Fruit fly (Drosophila melanogaster) whole organism, embryonic: Measurements from ENCODE around the gene CG15347.

Experiments
- Ada2b ChIP-seq: fragments of 200-800 bp; sonication (Bioruptor generic); IDR thresholded peaks from 2 replicates; pipeline ENCODE4 v1.3.6; 2022; ENCODE audit warnings: missing biosample characterization, missing genetic modification characterization
- CG10959 ChIP-seq: fragments of 200-800 bp; sonication (Bioruptor generic); IDR thresholded peaks from 2 replicates; pipeline ENCODE4 v1.3.6; 2022; ENCODE audit warnings: missing biosample characterization, missing genetic modification characterization
- CG11504 ChIP-seq: fragments of 200-800 bp; sonication (Bioruptor generic); optimal IDR thresholded peaks from 3 replicates; lab custom pipeline; 2019; ENCODE audit warnings: missing biosample characterization, mild to moderate bottlenecking, missing genetic modification characterization, moderate library complexity
- CG12104 ChIP-seq: fragments of 200-800 bp; sonication (Bioruptor generic); optimal IDR thresholded peaks from 3 replicates; lab custom pipeline; 2016; ENCODE audit warnings: missing biosample characterization, missing genetic modification characterization
- CG12769 ChIP-seq: fragments of 200-800 bp; sonication (Bioruptor generic); optimal IDR thresholded peaks from 2 replicates; lab custom pipeline; 2019; ENCODE audit warnings: missing biosample characterization, mild to moderate bottlenecking, missing genetic modification characterization, moderate library complexity
- CG13624 ChIP-seq: fragments of 200-800 bp; sonication (Bioruptor generic); optimal IDR thresholded peaks from 2 replicates; lab custom pipeline; 2016; ENCODE audit warnings: missing biosample characterization, missing genetic modification characterization
- CG17186 ChIP-seq: fragments of 200-800 bp; sonication (Bioruptor generic); optimal IDR thresholded peaks from 3 replicates; lab custom pipeline; 2017; ENCODE audit warnings: missing biosample characterization, missing genetic modification reagents, missing genetic modification characterization
- CG1792 ChIP-seq: fragments of 200-800 bp; sonication (Bioruptor generic); optimal IDR thresholded peaks from 2 replicates; lab custom pipeline; 2016; ENCODE audit warnings: missing biosample characterization, missing genetic modification characterization
- CG18599 ChIP-seq: fragments of 200-800 bp; sonication (Bioruptor generic); optimal IDR thresholded peaks from 3 replicates; lab custom pipeline; 2017; ENCODE audit warnings: missing biosample characterization, missing genetic modification characterization, mild to moderate bottlenecking, moderate library complexity, missing genetic modification reagents
- CG18619 ChIP-seq: fragments of 200-800 bp; sonication (Bioruptor generic); optimal IDR thresholded peaks from 3 replicates; lab custom pipeline; 2017; ENCODE audit warnings: missing biosample characterization, mild to moderate bottlenecking, missing genetic modification characterization
- CG2199 ChIP-seq: fragments of 200-800 bp; sonication (Bioruptor generic); IDR thresholded peaks from 3 replicates; pipeline ENCODE4 v1.3.6; 2022; ENCODE audit warnings: missing biosample characterization, missing genetic modification characterization
- CG2712 ChIP-seq: fragments of 200-800 bp; optimal IDR thresholded peaks from 3 replicates; lab custom pipeline; 2019; ENCODE audit warnings: missing biosample characterization, mild to moderate bottlenecking, missing genetic modification characterization, moderate library complexity
- CG31441 ChIP-seq: fragments of 200-800 bp; sonication (Bioruptor generic); IDR thresholded peaks from 2 replicates; pipeline ENCODE4 v1.3.6; 2022; ENCODE audit warnings: missing biosample characterization, missing genetic modification characterization
- CG3281 ChIP-seq: fragments of 200-800 bp; sonication (Bioruptor generic); optimal IDR thresholded peaks from 3 replicates; lab custom pipeline; 2017; ENCODE audit warnings: missing biosample characterization, mild to moderate bottlenecking, missing genetic modification characterization
- CG4424 ChIP-seq: fragments of 200-800 bp; sonication (Bioruptor generic); optimal IDR thresholded peaks from 3 replicates; lab custom pipeline; 2016; ENCODE audit warnings: missing biosample characterization, missing genetic modification characterization
- CG5245 ChIP-seq: fragments of 200-800 bp; sonication (Bioruptor generic); optimal IDR thresholded peaks from 3 replicates; lab custom pipeline; 2016; ENCODE audit warnings: missing biosample characterization, missing genetic modification characterization
- CG6791 ChIP-seq: fragments of 200-800 bp; sonication (Bioruptor generic); IDR thresholded peaks from 3 replicates; pipeline ENCODE4 v1.3.6; 2022; ENCODE audit warnings: missing biosample characterization, missing genetic modification characterization; ENCODE audit not compliant: partially characterized antibody
- CG8290 ChIP-seq, 3 experiments: fragments of 200-800 bp; sonication (Bioruptor generic); optimal IDR thresholded peaks; 2 replicates each; lab custom pipeline; 2016 to 2019; ENCODE audit warnings: missing biosample characterization in 3 of 3, missing genetic modification characterization in 3 of 3, mild to moderate bottlenecking in 2 of 3, moderate library complexity in 1 of 3
- CG9876 ChIP-seq: fragments of 200-800 bp; sonication (Bioruptor generic); optimal IDR thresholded peaks from 2 replicates; lab custom pipeline; 2016; ENCODE audit warnings: missing biosample characterization, missing genetic modification characterization
- CG9932 ChIP-seq: fragments of 200-800 bp; sonication (Bioruptor generic); IDR thresholded peaks from 2 replicates; pipeline ENCODE4 v1.3.6; 2022; ENCODE audit warnings: missing biosample characterization, missing genetic modification characterization
- D19A ChIP-seq: fragments of 200-800 bp; optimal IDR thresholded peaks from 3 replicates; lab custom pipeline; 2019; ENCODE audit warnings: missing biosample characterization, mild to moderate bottlenecking, missing genetic modification characterization, moderate library complexity
- Dip3 ChIP-seq: fragments of 200-800 bp; sonication (Bioruptor generic); optimal IDR thresholded peaks from 3 replicates; lab custom pipeline; 2016; ENCODE audit warnings: missing biosample characterization, missing genetic modification characterization
- Dll ChIP-seq: fragments of 200-800 bp; sonication (Bioruptor generic); IDR thresholded peaks from 4 replicates; pipeline ENCODE4 v1.3.6; 2022; ENCODE audit warnings: missing biosample characterization, missing genetic modification characterization; ENCODE audit not compliant: partially characterized antibody
- Dref ChIP-seq: fragments of 200-800 bp; sonication (Bioruptor generic); IDR thresholded peaks from 2 replicates; pipeline ENCODE4 v1.3.6; 2022; ENCODE audit warnings: missing biosample characterization, missing genetic modification characterization
- Gsc ChIP-seq: fragments of 200-800 bp; sonication (Bioruptor generic); IDR thresholded peaks from 2 replicates; pipeline ENCODE4 v1.3.6; 2022; ENCODE audit warnings: missing biosample characterization, missing genetic modification characterization
- HLHmδ ChIP-seq: fragments of 200-800 bp; sonication (Bioruptor generic); optimal IDR thresholded peaks from 2 replicates; lab custom pipeline; 2018; ENCODE audit warnings: missing biosample characterization, mild to moderate bottlenecking, missing genetic modification characterization, moderate library complexity
- Hmr ChIP-seq: fragments of 200-800 bp; sonication (Bioruptor generic); optimal IDR thresholded peaks from 3 replicates; lab custom pipeline; 2017; ENCODE audit warnings: mild to moderate bottlenecking, missing biosample characterization, missing genetic modification reagents, missing genetic modification characterization
- Hr39 ChIP-seq: fragments of >200 bp; optimal IDR thresholded peaks from 2 replicates; lab custom pipeline; 2017
- Hr78 ChIP-seq, 2 experiments: fragments of 200-800 bp in 1 of 2; fragments of >200 bp in 1 of 2; sonication (Bioruptor generic) in 1 of 2; optimal IDR thresholded peaks; 2 replicates each; lab custom pipeline; 2017 to 2019; ENCODE audit warnings: missing biosample characterization in 2 of 2, missing genetic modification characterization in 2 of 2, mild to moderate bottlenecking in 1 of 2, moderate library complexity in 1 of 2
- Mrtf ChIP-seq: fragments of 200-800 bp; sonication (Bioruptor generic); IDR thresholded peaks from 3 replicates; pipeline ENCODE4 v1.3.6; 2022; ENCODE audit warnings: missing biosample characterization, missing genetic modification characterization
- Rx ChIP-seq: fragments of 200-800 bp; sonication (Bioruptor generic); IDR thresholded peaks from 2 replicates; pipeline ENCODE4 v1.3.6; 2022; ENCODE audit warnings: missing biosample characterization, missing genetic modification characterization
- Scr ChIP-seq: fragments of 200-800 bp; sonication (Bioruptor generic); IDR thresholded peaks from 2 replicates; pipeline ENCODE4 v1.3.6; 2022; ENCODE audit warnings: missing biosample characterization, missing genetic modification characterization; ENCODE audit not compliant: partially characterized antibody
- al ChIP-seq: fragments of 200-800 bp; sonication (Bioruptor generic); IDR thresholded peaks from 2 replicates; pipeline ENCODE4 v1.3.6; 2022; ENCODE audit warnings: missing biosample characterization, missing genetic modification characterization
- bowl ChIP-seq: fragments of 200-800 bp; sonication (Bioruptor generic); IDR thresholded peaks from 2 replicates; pipeline ENCODE4 v1.3.6; 2022; ENCODE audit warnings: missing biosample characterization, missing genetic modification characterization
- ci ChIP-seq: fragments of 200-800 bp; sonication (Bioruptor generic); IDR thresholded peaks from 3 replicates; pipeline ENCODE4 v1.3.6; 2022; ENCODE audit warnings: missing biosample characterization, missing genetic modification characterization
- crc ChIP-seq: fragments of 200-800 bp; sonication (Bioruptor generic); optimal IDR thresholded peaks from 2 replicates; lab custom pipeline; 2016; ENCODE audit warnings: missing biosample characterization, missing genetic modification characterization
- da ChIP-seq: fragments of 200-800 bp; sonication (Bioruptor generic); optimal IDR thresholded peaks from 2 replicates; lab custom pipeline; 2016; ENCODE audit warnings: missing biosample characterization, missing genetic modification characterization
- gce ChIP-seq: fragments of 200-800 bp; sonication (Bioruptor generic); IDR thresholded peaks from 3 replicates; pipeline ENCODE4 v1.3.6; 2022; ENCODE audit warnings: missing biosample characterization, missing genetic modification characterization
- grn ChIP-seq: fragments of 200-800 bp; sonication (Bioruptor generic); optimal IDR thresholded peaks from 3 replicates; lab custom pipeline; 2017; ENCODE audit warnings: missing biosample characterization, missing genetic modification characterization
- ham ChIP-seq: fragments of 200-800 bp; sonication (Bioruptor generic); IDR thresholded peaks from 2 replicates; pipeline ENCODE4 v1.3.6; 2022; ENCODE audit warnings: missing biosample characterization, missing genetic modification characterization
- hkb ChIP-seq, 2 experiments: fragments of 200-800 bp in 1 of 2; fragments of >200 bp in 1 of 2; sonication (Bioruptor generic) in 1 of 2; IDR thresholded peaks in 1 of 2; optimal IDR thresholded peaks in 1 of 2; 2 replicates each; pipeline versions ENCODE4 v1.3.6 to Lab custom; 2017 to 2022; ENCODE audit warnings: missing biosample characterization in 1 of 2, missing genetic modification characterization in 1 of 2
- klu ChIP-seq: fragments of 200-800 bp; sonication (Bioruptor generic); IDR thresholded peaks from 2 replicates; pipeline ENCODE4 v1.3.6; 2022; ENCODE audit warnings: missing biosample characterization, missing genetic modification characterization
- knrl ChIP-seq: fragments of 200-800 bp; sonication (Bioruptor generic); IDR thresholded peaks from 3 replicates; pipeline ENCODE4 v1.3.6; 2022; ENCODE audit warnings: missing biosample characterization, missing genetic modification characterization; ENCODE audit not compliant: partially characterized antibody
- nerfin-1 ChIP-seq: fragments of 200-800 bp; sonication (Bioruptor generic); optimal IDR thresholded peaks from 3 replicates; lab custom pipeline; 2019; ENCODE audit warnings: missing biosample characterization, mild to moderate bottlenecking, missing genetic modification characterization, moderate library complexity
- odd ChIP-seq: fragments of 200-800 bp; sonication (Bioruptor generic); optimal IDR thresholded peaks from 2 replicates; lab custom pipeline; 2017; ENCODE audit warnings: missing biosample characterization, mild to moderate bottlenecking, missing genetic modification characterization
- otp ChIP-seq: fragments of 200-800 bp; sonication (Bioruptor generic); IDR thresholded peaks from 3 replicates; pipeline ENCODE4, ENCODE4 v1.3.6; 2022; ENCODE audit warnings: missing biosample characterization, missing genetic modification characterization
- pfk ChIP-seq: fragments of 200-800 bp; sonication (Bioruptor generic); optimal IDR thresholded peaks from 2 replicates; lab custom pipeline; 2018; ENCODE audit warnings: missing biosample characterization, mild to moderate bottlenecking, missing genetic modification characterization, moderate library complexity
- pum ChIP-seq: fragments of 200-800 bp; sonication (Bioruptor generic); optimal IDR thresholded peaks from 2 replicates; lab custom pipeline; 2016; ENCODE audit warnings: missing biosample characterization, missing genetic modification characterization
- sens ChIP-seq: fragments of 200-800 bp; sonication (Bioruptor generic); peaks from one replicate; lab custom pipeline; 2016; ENCODE audit warnings: missing biosample characterization, missing genetic modification characterization
- so ChIP-seq: fragments of 200-800 bp; sonication (Bioruptor generic); IDR thresholded peaks from 3 replicates; pipeline ENCODE4 v1.3.6; 2022; ENCODE audit warnings: missing biosample characterization, missing genetic modification characterization
- vvl ChIP-seq: fragments of 200-800 bp; sonication (Bioruptor generic); IDR thresholded peaks from 2 replicates; pipeline ENCODE4 v1.3.6; 2022; ENCODE audit warnings: missing biosample characterization, missing genetic modification characterization

The CG15347 gene

DNA sequence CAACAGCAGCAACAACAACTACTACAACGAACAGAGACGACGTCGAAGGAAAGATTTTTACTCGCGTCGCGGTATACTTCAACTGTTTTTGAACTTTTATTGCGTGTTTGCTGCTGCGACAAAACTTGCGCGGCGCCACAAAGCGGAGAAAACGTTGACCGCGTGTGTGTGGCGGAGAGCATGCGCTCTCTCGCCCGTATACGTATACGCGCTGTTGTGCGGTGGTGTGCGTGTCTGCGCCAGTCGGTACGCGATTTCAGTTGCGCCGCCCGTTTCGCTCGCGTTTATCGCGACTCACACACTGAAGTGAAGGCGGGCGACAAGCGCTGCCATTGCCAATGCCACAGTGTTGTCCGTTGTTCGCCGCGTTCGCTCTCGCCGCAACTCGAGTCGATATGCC lies 50.9 kb downstream of the CG15347 start (continued):
- 0 out of 3 replicates have a peak, but pooled peaks have one; percentile 39 for TF ChIP-seq CG2199 (GFP tag; lab: Robert Waterston, UW)
- no peak for TF ChIP-seq CG11504
- TF ChIP-seq Rx (GFP tag; lab: Robert Waterston, UW): no peak
- TF ChIP-seq Dip3 (GFP tag; lab: Kevin White, UChicago): no peak
- TF ChIP-seq da: no peak
- TF ChIP-seq vvl (GFP tag; lab: Robert Waterston, UW): peak; percentile 85
- peak; percentile 90; the same call in 2 of the 3 replicates for TF ChIP-seq so (GFP tag; lab: Robert Waterston, UW)
- peak; percentile 76 for TF ChIP-seq CG18599 (GFP tag; lab: Kevin White, UChicago)
- TF ChIP-seq bowl (GFP tag; lab: Robert Waterston, UW): peak; percentile 98
- TF ChIP-seq CG10959: peak; percentile 45; the same call in 1 of the 2 replicates
- TF ChIP-seq Scr (GFP tag; lab: Robert Waterston, UW): no peak
- no peak for TF ChIP-seq Gsc (GFP tag; lab: Robert Waterston, UW)
- peak; percentile 53 for TF ChIP-seq al (GFP tag; lab: Robert Waterston, UW)
- TF ChIP-seq CG9876: no peak
- peak; percentile 63 for TF ChIP-seq CG9932 (GFP tag; lab: Robert Waterston, UW)
- peak; percentile 35 for TF ChIP-seq CG2712 (tag; lab: Kevin White, UChicago)
- no peak for TF ChIP-seq Dll (GFP tag; lab: Robert Waterston, UW)
- TF ChIP-seq CG1792: no peak
- TF ChIP-seq Mrtf (GFP tag; lab: Robert Waterston, UW): no peak; the same call in 2 of the 3 replicates
- peak; percentile 11 for TF ChIP-seq D19A (tag; lab: Kevin White, UChicago)
- TF ChIP-seq CG6791 (GFP tag; lab: Robert Waterston, UW): no peak; the same call in 2 of the 3 replicates
- TF ChIP-seq Ada2b: peak; percentile 22
- no peak for TF ChIP-seq knrl
- TF ChIP-seq otp (GFP tag; lab: Robert Waterston, UW): peak; percentile 54; the same call in 1 of the 3 replicates
- no peak for TF ChIP-seq pum (GFP tag; lab: Kevin White, UChicago)
- no peak for TF ChIP-seq CG12104 (GFP tag; lab: Kevin White, UChicago)
- no peak for TF ChIP-seq CG8290 (GFP tag; optimal IDR thresholded peaks at IDR 0.05; lab: Kevin White, UChicago)
- peak in 1 of 2 experiments; percentile 73 for TF ChIP-seq CG8290 (tag; optimal IDR thresholded peaks at IDR 0.05; lab: Kevin White, UChicago)
- peak; percentile 96 for TF ChIP-seq ci (GFP tag; lab: Robert Waterston, UW)
- TF ChIP-seq hkb (optimal IDR thresholded peaks at IDR 0.05; lab: Kevin White, UChicago): no peak
- peak; percentile 72 for TF ChIP-seq hkb (GFP tag; IDR thresholded peaks at IDR 0.05; lab: Robert Waterston, UW)
- peak; percentile 6 for TF ChIP-seq CG18619 (GFP tag; lab: Kevin White, UChicago)
- TF ChIP-seq CG4424 (GFP tag; lab: Kevin White, UChicago): no peak
- TF ChIP-seq CG17186 (GFP tag; lab: Kevin White, UChicago): no peak
- TF ChIP-seq Hmr (GFP tag; lab: Kevin White, UChicago): peak; percentile 65
- peak; percentile 95 for TF ChIP-seq HLHmδ (GFP tag; lab: Kevin White, UChicago)
- no peak for TF ChIP-seq klu
- TF ChIP-seq CG31441: no peak; the same call in 1 of the 2 replicates
- no peak for TF ChIP-seq Dref
- TF ChIP-seq crc (GFP tag; lab: Kevin White, UChicago): no peak
- TF ChIP-seq gce: peak; percentile 56; the same call in 1 of the 3 replicates
- TF ChIP-seq CG3281: peak; percentile 83
- TF ChIP-seq grn: no peak
- peak; percentile 42; the same call in 1 of the 2 replicates for TF ChIP-seq ham (GFP tag; lab: Robert Waterston, UW)
- TF ChIP-seq CG12769 (tag; lab: Kevin White, UChicago): peak; percentile 38
- TF ChIP-seq CG5245: no peak
- TF ChIP-seq Hr39 (lab: Kevin White, UChicago): no peak
- peak; percentile 44 for TF ChIP-seq nerfin-1 (tag; lab: Kevin White, UChicago)
- no peak for TF ChIP-seq CG13624 (GFP tag; lab: Kevin White, UChicago)
- peak; percentile 66 for TF ChIP-seq sens (GFP tag; lab: Kevin White, UChicago)
- no peak for TF ChIP-seq Hr78 (GFP tag; optimal IDR thresholded peaks at IDR 0.05; lab: Kevin White, UChicago)
- TF ChIP-seq pfk: peak; percentile 79
- peak; percentile 52 for TF ChIP-seq odd (GFP tag; lab: Kevin White, UChicago)
